Worm (Caenorhabditis elegans) whole organism, late embryonic: ENCODE data around the gene ZK652.8.

Source experiments
- ceh-19 ChIP-seq: fragments of 200-800 bp; sonication (Bioruptor generic); optimal IDR thresholded peaks from 2 replicates; lab custom pipeline; 2018; ENCODE audit warnings: mild to moderate bottlenecking, missing genetic modification characterization, missing compliant biosample characterization
- ceh-9 ChIP-seq: sonication (generic microtip); optimal IDR thresholded peaks from 2 replicates; lab custom pipeline; 2016; ENCODE audit warnings: mild to moderate bottlenecking, missing genetic modification characterization, inconsistent platforms, missing compliant biosample characterization
- dmd-4 ChIP-seq: sonication (generic microtip); optimal IDR thresholded peaks from 2 replicates; lab custom pipeline; 2016; ENCODE audit warnings: borderline replicate concordance, missing genetic modification characterization, missing compliant biosample characterization
- eyg-1 ChIP-seq: sonication (generic microtip); optimal IDR thresholded peaks from 2 replicates; lab custom pipeline; 2016; ENCODE audit warnings: missing genotype, missing genetic modification characterization, missing compliant biosample characterization
- fkh-6 ChIP-seq: sonication (generic microtip); optimal IDR thresholded peaks from 2 replicates; lab custom pipeline; 2016; ENCODE audit warnings: missing genetic modification characterization, missing compliant biosample characterization
- lim-6 ChIP-seq: sonication (generic microtip); optimal IDR thresholded peaks from 2 replicates; lab custom pipeline; 2016; ENCODE audit warnings: missing genetic modification characterization, missing compliant biosample characterization
- nhr-11 ChIP-seq: fragments of 150-350 bp; optimal IDR thresholded peaks from 2 replicates; lab custom pipeline; 2014; ENCODE audit warnings: missing biosample characterization, missing genetic modification characterization
- pax-1 ChIP-seq: fragments of 150-350 bp; optimal IDR thresholded peaks from 2 replicates; lab custom pipeline; 2014; ENCODE audit warnings: missing biosample characterization, missing genetic modification characterization
- sox-4 ChIP-seq: sonication (generic microtip); optimal IDR thresholded peaks from 2 replicates; lab custom pipeline; 2017; ENCODE audit warnings: mild to moderate bottlenecking, missing genetic modification characterization, inconsistent platforms, missing compliant biosample characterization
- unc-3 ChIP-seq, 2 experiments: fragments of 200-800 bp in 1 of 2; sonication (Bioruptor generic) in 1 of 2; sonication (generic microtip) in 1 of 2; conservative IDR thresholded peaks in 1 of 2; optimal IDR thresholded peaks in 1 of 2; 2 replicates each; pipeline versions ENCODE4 v1.3.6 to Lab custom; 2016 to 2022; ENCODE audit warnings: missing compliant biosample characterization in 2 of 2, missing genetic modification characterization in 2 of 2, missing genetic modification reagents in 1 of 2

ce11 chrIII:7843536-7843935 lies at the start of gene ZK652.8:
- TF ChIP-seq sox-4 (no peak), nhr-11 (tag; lab: Kevin White, UChicago) (no peak), fkh-6 (tag; lab: Kevin White, UChicago) (no peak), dmd-4 (no peak), eyg-1 (no peak), pax-1 (no peak), lim-6 (tag; lab: Kevin White, UChicago) (no peak), unc-3 (GFP tag; conservative IDR thresholded peaks at IDR 0.05; lab: Robert Waterston, UW) (no peak), unc-3 (tag; optimal IDR thresholded peaks at IDR 0.05; lab: Kevin White, UChicago) (no peak), ceh-9 (no peak), ceh-19 (GFP tag; lab: Kevin White, UChicago) (no peak)
